Fruit fly (Drosophila melanogaster) whole organism, embryonic: Measurements from ENCODE around the gene ea.
A peak's percentile ranks its signal among the peaks of the same experiment; 100 is the strongest.

Experiments
- Blimp-1 ChIP-seq: fragments of 200-800 bp; sonication (Bioruptor generic); optimal IDR thresholded peaks from 3 replicates; lab custom pipeline; 2018; ENCODE audit warnings: missing biosample characterization, missing genetic modification characterization, mild to moderate bottlenecking, moderate library complexity, missing genetic modification reagents
- CG11085 ChIP-seq: fragments of 200-800 bp; sonication (Bioruptor generic); IDR thresholded peaks from 2 replicates; pipeline ENCODE4 v1.3.6; 2022; ENCODE audit warnings: missing biosample characterization, missing genetic modification characterization
- CG12744 ChIP-seq: fragments of 200-800 bp; sonication (Bioruptor generic); optimal IDR thresholded peaks from 2 replicates; lab custom pipeline; 2016; ENCODE audit warnings: missing biosample characterization, missing genetic modification characterization
- CG15514 ChIP-seq: fragments of 200-800 bp; sonication (Bioruptor generic); optimal IDR thresholded peaks from 3 replicates; lab custom pipeline; 2017; ENCODE audit warnings: missing biosample characterization, missing genetic modification characterization, mild to moderate bottlenecking, moderate library complexity, missing genetic modification reagents
- CG18476 ChIP-seq: fragments of 200-800 bp; sonication (Bioruptor generic); optimal IDR thresholded peaks from 2 replicates; lab custom pipeline; 2016; ENCODE audit warnings: missing biosample characterization, mild to moderate bottlenecking, missing genetic modification characterization
- CG34422 ChIP-seq: fragments of 200-800 bp; sonication (Bioruptor generic); IDR thresholded peaks from 3 replicates; pipeline ENCODE4 v1.3.6; 2022; ENCODE audit warnings: missing biosample characterization, missing genetic modification characterization
- CG3838 ChIP-seq: fragments of 200-800 bp; sonication (Bioruptor generic); optimal IDR thresholded peaks from 3 replicates; lab custom pipeline; 2016; ENCODE audit warnings: missing biosample characterization, missing genetic modification characterization
- CG6683 ChIP-seq: fragments of 200-800 bp; sonication (Bioruptor generic); optimal IDR thresholded peaks from 2 replicates; lab custom pipeline; 2017; ENCODE audit warnings: missing biosample characterization, mild to moderate bottlenecking, missing genetic modification characterization, missing genetic modification reagents
- CG6689 ChIP-seq: fragments of 200-800 bp; sonication (Bioruptor generic); IDR thresholded peaks from 2 replicates; pipeline ENCODE4 v1.3.6; 2022; ENCODE audit warnings: missing biosample characterization, missing genetic modification characterization
- CG6791 ChIP-seq: fragments of 200-800 bp; sonication (Bioruptor generic); IDR thresholded peaks from 3 replicates; pipeline ENCODE4 v1.3.6; 2022; ENCODE audit warnings: missing biosample characterization, missing genetic modification characterization; ENCODE audit not compliant: partially characterized antibody
- CG8290 ChIP-seq, 3 experiments: fragments of 200-800 bp; sonication (Bioruptor generic); optimal IDR thresholded peaks; 2 replicates each; lab custom pipeline; 2016 to 2019; ENCODE audit warnings: missing biosample characterization in 3 of 3, missing genetic modification characterization in 3 of 3, mild to moderate bottlenecking in 2 of 3, moderate library complexity in 1 of 3
- CG8924 ChIP-seq: fragments of 200-800 bp; optimal IDR thresholded peaks from 3 replicates; lab custom pipeline; 2019; ENCODE audit warnings: missing biosample characterization, mild to moderate bottlenecking, missing genetic modification characterization, moderate library complexity
- CTCF ChIP-seq: fragments of 200-800 bp; sonication (Bioruptor generic); optimal IDR thresholded peaks from 2 replicates; lab custom pipeline; 2017; ENCODE audit warnings: missing biosample characterization, mild to moderate bottlenecking, missing genetic modification characterization, moderate library complexity
- D19B ChIP-seq: fragments of 200-800 bp; sonication (Bioruptor generic); optimal IDR thresholded peaks from 2 replicates; lab custom pipeline; 2017; ENCODE audit warnings: missing biosample characterization, mild to moderate bottlenecking, missing genetic modification characterization
- Dbx ChIP-seq: fragments of 200-800 bp; sonication (Bioruptor generic); IDR thresholded peaks from 3 replicates; pipeline ENCODE4 v1.3.6; 2022; ENCODE audit warnings: missing biosample characterization, missing genetic modification characterization
- Deaf1 ChIP-seq: fragments of 200-800 bp; optimal IDR thresholded peaks from 3 replicates; lab custom pipeline; 2019; ENCODE audit warnings: missing biosample characterization, mild to moderate bottlenecking, missing genetic modification characterization, moderate library complexity
- H2.0 ChIP-seq: fragments of 200-800 bp; sonication (Bioruptor generic); IDR thresholded peaks from 2 replicates; pipeline ENCODE4 v1.3.6; 2022; ENCODE audit warnings: missing biosample characterization, missing genetic modification characterization
- HLH54F ChIP-seq: fragments of 200-800 bp; sonication (Bioruptor generic); optimal IDR thresholded peaks from 3 replicates; lab custom pipeline; 2016; ENCODE audit warnings: missing biosample characterization, missing genetic modification characterization
- NC2β ChIP-seq: fragments of 200-800 bp; sonication (Bioruptor generic); optimal IDR thresholded peaks from 2 replicates; lab custom pipeline; 2016; ENCODE audit warnings: missing biosample characterization, missing genetic modification characterization
- NFAT ChIP-seq: fragments of 200-800 bp; sonication (Bioruptor generic); IDR thresholded peaks from 2 replicates; pipeline ENCODE4 v1.3.6; 2022; ENCODE audit warnings: missing biosample characterization, missing genetic modification characterization
- Optix ChIP-seq: fragments of 200-800 bp; sonication (Bioruptor generic); IDR thresholded peaks from 3 replicates; pipeline ENCODE4 v1.3.6; 2022; ENCODE audit warnings: missing biosample characterization, missing genetic modification characterization
- Rfx ChIP-seq: fragments of 200-800 bp; sonication (Bioruptor generic); IDR thresholded peaks from 2 replicates; pipeline ENCODE4 v1.3.6; 2022; ENCODE audit warnings: missing biosample characterization, missing genetic modification characterization
- Sin3A ChIP-seq: fragments of >200 bp; optimal IDR thresholded peaks from 2 replicates; lab custom pipeline; 2018
- Trl ChIP-seq, 3 experiments: fragments of >200 bp in 2 of 3; fragments of 200-800 bp in 1 of 3; sonication (Bioruptor generic) in 1 of 3; optimal IDR thresholded peaks; 2 replicates in 1 of 3; 3 replicates in 2 of 3; lab custom pipeline; 2016 to 2017; ENCODE audit warnings: missing biosample characterization in 1 of 3, missing genetic modification characterization in 1 of 3
- Vsx1 ChIP-seq: fragments of 200-800 bp; sonication (Bioruptor generic); optimal IDR thresholded peaks from 2 replicates; lab custom pipeline; 2017; ENCODE audit warnings: missing biosample characterization, mild to moderate bottlenecking, missing genetic modification characterization, missing genetic modification reagents
- ash1 ChIP-seq: fragments of 200-800 bp; sonication (Bioruptor generic); optimal IDR thresholded peaks from 2 replicates; lab custom pipeline; 2018; ENCODE audit warnings: missing biosample characterization, mild to moderate bottlenecking, missing genetic modification characterization
- ato ChIP-seq: fragments of 200-800 bp; sonication (Bioruptor generic); IDR thresholded peaks from 2 replicates; pipeline ENCODE4 v1.3.6; 2022; ENCODE audit warnings: missing biosample characterization, missing genetic modification characterization; ENCODE audit not compliant: partially characterized antibody
- bcd ChIP-seq: fragments of 200-800 bp; sonication (Bioruptor generic); optimal IDR thresholded peaks from 2 replicates; lab custom pipeline; 2017; ENCODE audit warnings: missing biosample characterization, mild to moderate bottlenecking, missing genetic modification characterization
- br ChIP-seq: fragments of >200 bp; optimal IDR thresholded peaks from 2 replicates; lab custom pipeline; 2017
- cg ChIP-seq: fragments of 200-800 bp; sonication (Bioruptor generic); optimal IDR thresholded peaks from 3 replicates; lab custom pipeline; 2019; ENCODE audit warnings: missing biosample characterization, mild to moderate bottlenecking, missing genetic modification characterization, moderate library complexity
- chif ChIP-seq, 2 experiments: fragments of 200-800 bp; sonication (Bioruptor generic); optimal IDR thresholded peaks; 3 replicates each; lab custom pipeline; 2016; ENCODE audit warnings: missing biosample characterization in 2 of 2, missing genetic modification characterization in 2 of 2
- chn ChIP-seq: fragments of 200-800 bp; sonication (Bioruptor generic); optimal IDR thresholded peaks from 2 replicates; lab custom pipeline; 2016; ENCODE audit warnings: missing biosample characterization, missing genetic modification characterization
- ci ChIP-seq: fragments of 200-800 bp; sonication (Bioruptor generic); IDR thresholded peaks from 3 replicates; pipeline ENCODE4 v1.3.6; 2022; ENCODE audit warnings: missing biosample characterization, missing genetic modification characterization
- crol ChIP-seq: fragments of 200-800 bp; sonication (Bioruptor generic); IDR thresholded peaks from 2 replicates; pipeline ENCODE4 v1.3.6; 2022; ENCODE audit warnings: missing biosample characterization, missing genetic modification characterization
- cwo ChIP-seq: fragments of 200-800 bp; sonication (Bioruptor generic); optimal IDR thresholded peaks from 3 replicates; lab custom pipeline; 2017; ENCODE audit warnings: missing biosample characterization, missing genetic modification characterization, mild to moderate bottlenecking, moderate library complexity, missing genetic modification reagents
- dmrt99B ChIP-seq: fragments of 200-800 bp; sonication (Bioruptor generic); optimal IDR thresholded peaks from 2 replicates; lab custom pipeline; 2018; ENCODE audit warnings: missing biosample characterization, mild to moderate bottlenecking, missing genetic modification characterization, moderate library complexity
- fu2 ChIP-seq: fragments of 200-800 bp; sonication (Bioruptor generic); optimal IDR thresholded peaks from 2 replicates; lab custom pipeline; 2016; ENCODE audit warnings: missing biosample characterization, missing genetic modification characterization
- gro ChIP-seq: fragments of 200-800 bp; sonication (Bioruptor generic); optimal IDR thresholded peaks from 2 replicates; lab custom pipeline; 2016; ENCODE audit warnings: missing biosample characterization, missing genetic modification characterization
- hb ChIP-seq: fragments of 200-800 bp; sonication (Bioruptor generic); IDR thresholded peaks from 3 replicates; pipeline ENCODE4 v1.3.6; 2022; ENCODE audit warnings: missing biosample characterization, missing genetic modification characterization; ENCODE audit not compliant: partially characterized antibody
- kah ChIP-seq: fragments of 200-800 bp; sonication (Bioruptor generic); optimal IDR thresholded peaks from 2 replicates; lab custom pipeline; 2018; ENCODE audit warnings: missing biosample characterization, mild to moderate bottlenecking, missing genetic modification characterization
- knrl ChIP-seq: fragments of 200-800 bp; sonication (Bioruptor generic); IDR thresholded peaks from 3 replicates; pipeline ENCODE4 v1.3.6; 2022; ENCODE audit warnings: missing biosample characterization, missing genetic modification characterization; ENCODE audit not compliant: partially characterized antibody
- mirr ChIP-seq: fragments of 200-800 bp; sonication (Bioruptor generic); optimal IDR thresholded peaks from 3 replicates; lab custom pipeline; 2018; ENCODE audit warnings: missing biosample characterization, mild to moderate bottlenecking, missing genetic modification characterization
- onecut ChIP-seq: fragments of 200-800 bp; sonication (Bioruptor generic); IDR thresholded peaks from 2 replicates; pipeline ENCODE4 v1.3.6; 2022; ENCODE audit warnings: missing biosample characterization, missing genetic modification characterization
- phol ChIP-seq: fragments of 200-800 bp; sonication (Bioruptor generic); optimal IDR thresholded peaks from 3 replicates; lab custom pipeline; 2018; ENCODE audit warnings: missing biosample characterization, mild to moderate bottlenecking, missing genetic modification characterization, moderate library complexity
- pita ChIP-seq: fragments of 200-800 bp; sonication (Bioruptor generic); optimal IDR thresholded peaks from 2 replicates; lab custom pipeline; 2017; ENCODE audit warnings: missing biosample characterization, mild to moderate bottlenecking, missing genetic modification characterization
- psq ChIP-seq: fragments of 200-800 bp; sonication (Bioruptor generic); optimal IDR thresholded peaks from 2 replicates; lab custom pipeline; 2017; ENCODE audit warnings: missing biosample characterization, missing genetic modification characterization
- ranshi ChIP-seq: fragments of 200-800 bp; sonication (Bioruptor generic); IDR thresholded peaks from 2 replicates; pipeline ENCODE4 v1.3.6; 2022; ENCODE audit warnings: missing biosample characterization, missing genetic modification characterization
- sens ChIP-seq: fragments of 200-800 bp; sonication (Bioruptor generic); peaks from one replicate; lab custom pipeline; 2016; ENCODE audit warnings: missing biosample characterization, missing genetic modification characterization
- sna ChIP-seq: fragments of 200-800 bp; sonication (Bioruptor generic); IDR thresholded peaks from 2 replicates; pipeline ENCODE4 v1.3.6; 2022; ENCODE audit warnings: missing biosample characterization, missing genetic modification characterization; ENCODE audit not compliant: partially characterized antibody
- ttk ChIP-seq: fragments of 200-800 bp; sonication (Bioruptor generic); IDR thresholded peaks from 2 replicates; pipeline ENCODE4 v2.1.2; 2022; ENCODE audit warnings: missing biosample characterization, missing genetic modification characterization
- z ChIP-seq: fragments of 200-800 bp; sonication (Bioruptor generic); IDR thresholded peaks from 3 replicates; pipeline ENCODE4 v1.3.6; 2022; ENCODE audit warnings: missing biosample characterization, missing genetic modification characterization
- zen2 ChIP-seq: fragments of 200-800 bp; sonication (Bioruptor generic); IDR thresholded peaks from 3 replicates; pipeline ENCODE4 v1.3.6; 2022; ENCODE audit warnings: missing biosample characterization, missing genetic modification characterization; ENCODE audit not compliant: partially characterized antibody

Gene ea

dm6 chr3R:15374397-15374796, 45.9 kb downstream of the ea start, which contains the start of gene Rbp (continued):
- no peak for TF ChIP-seq bcd (GFP tag; lab: Kevin White, UChicago)
- no peak for TF ChIP-seq pita (GFP tag; lab: Kevin White, UChicago)
- TF ChIP-seq CG34422 (GFP tag; lab: Robert Waterston, UW): 0 out of 3 replicates have a peak, but pooled peaks have one; percentile 17
- TF ChIP-seq gro (GFP tag; lab: Kevin White, UChicago): no peak
- no peak for TF ChIP-seq psq (GFP tag; lab: Kevin White, UChicago)
- no peak for TF ChIP-seq HLH54F
- TF ChIP-seq CG18476 (GFP tag; lab: Kevin White, UChicago): no peak
- TF ChIP-seq crol (GFP tag; lab: Robert Waterston, UW): no peak
- TF ChIP-seq NC2β (GFP tag; lab: Kevin White, UChicago): no peak
- no peak for TF ChIP-seq H2.0
- no peak for TF ChIP-seq fu2 (GFP tag; lab: Kevin White, UChicago)
- TF ChIP-seq dmrt99B (tag; lab: Kevin White, UChicago): no peak
- TF ChIP-seq CG6791 (GFP tag; lab: Robert Waterston, UW): no peak
- TF ChIP-seq ranshi (GFP tag; lab: Robert Waterston, UW): no peak
- TF ChIP-seq CG6683 (GFP tag; lab: Kevin White, UChicago): no peak
- no peak for TF ChIP-seq ci (GFP tag; lab: Robert Waterston, UW)
- TF ChIP-seq Trl (optimal IDR thresholded peaks at IDR 0.05; lab: Kevin White, UChicago): peak; percentile 52 to 72
- TF ChIP-seq Trl (GFP tag; optimal IDR thresholded peaks at IDR 0.05; lab: Kevin White, UChicago): no peak
- no peak for TF ChIP-seq CG15514
- TF ChIP-seq CG8290 (GFP tag; optimal IDR thresholded peaks at IDR 0.05; lab: Kevin White, UChicago): no peak
- no peak for TF ChIP-seq CG8290 (tag; optimal IDR thresholded peaks at IDR 0.05; lab: Kevin White, UChicago)
- TF ChIP-seq CG3838 (GFP tag; lab: Kevin White, UChicago): no peak
- TF ChIP-seq ash1: no peak
- no peak for TF ChIP-seq Deaf1 (tag; lab: Kevin White, UChicago)
- no peak for TF ChIP-seq Blimp-1 (GFP tag; lab: Kevin White, UChicago)
- no peak for TF ChIP-seq chif (GFP tag; optimal IDR thresholded peaks at IDR 0.05; lab: Kevin White, UChicago)
- no peak for TF ChIP-seq mirr (GFP tag; lab: Kevin White, UChicago)
- no peak for TF ChIP-seq knrl (GFP tag; lab: Robert Waterston, UW)
- TF ChIP-seq Rfx (GFP tag; lab: Robert Waterston, UW): no peak
- TF ChIP-seq phol (tag; lab: Kevin White, UChicago): no peak
- no peak for TF ChIP-seq ttk
- TF ChIP-seq Dbx (GFP tag; lab: Robert Waterston, UW): no peak
- TF ChIP-seq Sin3A (lab: Kevin White, UChicago): no peak
- TF ChIP-seq CG11085 (GFP tag; lab: Robert Waterston, UW): no peak
- no peak for TF ChIP-seq Vsx1 (GFP tag; lab: Kevin White, UChicago)
- no peak for TF ChIP-seq Optix (GFP tag; lab: Robert Waterston, UW)
- TF ChIP-seq cwo (GFP tag; lab: Kevin White, UChicago): no peak
- TF ChIP-seq chn (GFP tag; lab: Kevin White, UChicago): no peak
- TF ChIP-seq ato: no peak
- TF ChIP-seq NFAT (GFP tag; lab: Robert Waterston, UW): no peak
- TF ChIP-seq z: 0 out of 3 replicates have a peak, but pooled peaks have one; percentile 39
- no peak for TF ChIP-seq br (lab: Kevin White, UChicago)
- TF ChIP-seq CG8924 (tag; lab: Kevin White, UChicago): no peak
- no peak for TF ChIP-seq CG12744 (GFP tag; lab: Kevin White, UChicago)
- TF ChIP-seq CG6689 (GFP tag; lab: Robert Waterston, UW): no peak
- peak; percentile 28 for TF ChIP-seq cg (GFP tag; lab: Kevin White, UChicago)
- 0 out of 3 replicates have a peak, but pooled peaks have one; percentile 41 for TF ChIP-seq zen2 (GFP tag; lab: Robert Waterston, UW)
- no peak for TF ChIP-seq hb (GFP tag; lab: Robert Waterston, UW)
- peak; percentile 98 for TF ChIP-seq onecut (GFP tag; lab: Robert Waterston, UW)
- no peak for TF ChIP-seq sna
- no peak for TF ChIP-seq CTCF (GFP tag; lab: Kevin White, UChicago)
- TF ChIP-seq D19B (GFP tag; lab: Kevin White, UChicago): no peak
- peak; percentile 66 for TF ChIP-seq sens (GFP tag; lab: Kevin White, UChicago)
- TF ChIP-seq kah (GFP tag; lab: Kevin White, UChicago): no peak
